Worm (Caenorhabditis elegans): ENCODE data around the gene ddx-23.

ce11 chrIII:5884459-5884858 is 31.4 kb upstream of the ddx-23 start:
- TF ChIP-seq him-1 (tag; optimal IDR thresholded peaks at IDR 0.05) (no peak), W03F9.2 (tag; optimal IDR thresholded peaks at IDR 0.05) (no peak)
